Worm (Caenorhabditis elegans): ENCODE measurements around the gene F54H5.14.

- no peak for TF ChIP-seq him-1 (tag; optimal IDR thresholded peaks at IDR 0.05)
- TF ChIP-seq dao-5 (tag; optimal IDR thresholded peaks at IDR 0.05), result no peak
Measured at ce11 chrII:6610262-6610661, 14.9 kb downstream of the F54H5.14 start.

All from whole organism, L4/young adult.